Worm (Caenorhabditis elegans) whole organism, dauer: ENCODE data around the gene F14B8.6.

ENCODE experiments used
- unc-62 ChIP-seq: sonication (generic microtip); optimal IDR thresholded peaks from 2 replicates; lab custom pipeline; 2017; ENCODE audit warnings: missing biosample characterization, missing genetic modification reagents, missing genetic modification characterization

Gene F14B8.6

ce11 chrX:6928578-6928977 lies 3.6 kb downstream of the F14B8.6 start, which contains the start of gene F14B8.5:
Gene F14B8.5, minus strand, starts transcription at chrX:6928704.
- TF ChIP-seq unc-62 (GFP tag; lab: Kevin White, UChicago) = no peak

ce11 chrX:6926952-6927351 lies 5.3 kb downstream of the F14B8.6 start:
- TF ChIP-seq unc-62 (GFP tag; lab: Kevin White, UChicago) = no peak

DNA sequence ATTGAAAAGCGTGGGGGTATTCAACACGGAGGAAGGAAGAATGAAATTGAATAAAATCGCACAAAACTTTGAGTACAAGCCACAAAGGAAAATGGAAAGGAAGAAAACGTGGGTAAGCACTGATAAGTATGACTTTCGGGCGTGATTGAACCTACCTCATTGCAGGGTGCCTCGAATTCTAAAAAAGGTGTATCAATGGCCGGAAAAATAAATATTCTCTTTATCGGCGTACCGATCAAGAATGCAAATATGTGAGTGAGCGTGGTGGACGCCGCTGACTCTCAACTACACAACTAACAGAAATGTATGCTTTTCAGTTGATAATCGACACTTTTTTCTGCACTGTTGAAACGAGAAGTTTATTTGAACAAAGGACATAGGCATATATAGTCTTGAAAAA lies 7.8 kb downstream of the F14B8.6 start, which contains the start of gene otpl-3:
otpl-3 (minus strand) TSS at position 304 of the 400 bp plus-strand sequence.
- TF ChIP-seq unc-62 (GFP tag; lab: Kevin White, UChicago) = no peak

DNA sequence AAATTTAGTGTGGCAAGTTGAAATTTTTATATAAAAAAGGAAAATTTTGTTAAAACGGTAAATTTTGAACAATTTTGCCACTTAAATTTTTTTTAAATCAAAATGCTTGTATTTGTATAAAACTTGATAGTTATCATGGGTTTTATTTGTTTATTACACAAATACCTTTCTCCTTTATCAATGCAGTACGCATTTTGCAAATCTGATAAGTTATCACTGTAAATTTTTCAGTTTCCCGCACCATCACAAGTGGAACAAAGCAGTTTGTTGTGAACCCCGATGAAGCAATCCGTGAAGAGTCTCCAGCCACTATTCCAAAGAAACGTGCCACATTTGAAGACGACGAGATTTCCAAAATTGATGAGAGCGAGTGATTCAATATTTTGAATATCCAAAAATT lies 12.1 kb downstream of the F14B8.6 start:
- TF ChIP-seq unc-62 (GFP tag; lab: Kevin White, UChicago) = no peak

- no peak for TF ChIP-seq unc-62 (GFP tag; lab: Kevin White, UChicago)
These were observed 16.1 kb downstream of the F14B8.6 start for ce11 chrX:6916150-6916549.

DNA sequence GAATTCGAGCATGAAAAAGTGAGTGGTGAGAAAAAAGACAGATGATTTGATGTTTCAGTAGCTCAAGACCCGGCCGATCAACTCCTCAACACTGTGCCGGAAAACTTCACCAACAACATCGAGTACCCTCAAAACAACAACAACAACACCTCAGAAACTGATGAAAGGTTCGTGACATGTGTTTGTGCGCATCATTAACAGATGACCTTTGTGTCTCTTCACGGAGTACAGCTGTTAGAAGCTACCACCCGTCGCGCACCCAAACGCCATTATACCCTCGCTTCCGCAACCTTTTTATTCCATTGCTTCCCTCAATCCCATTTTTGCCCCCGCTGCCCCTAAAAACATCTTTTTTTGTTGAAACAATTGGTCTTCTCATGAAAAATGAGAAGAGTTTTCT lies 16.9 kb downstream of the F14B8.6 start:
- TF ChIP-seq unc-62 (GFP tag; lab: Kevin White, UChicago) = no peak

- TF ChIP-seq unc-62 (GFP tag; lab: Kevin White, UChicago) = no peak
These were observed 18.2 kb downstream of the F14B8.6 start, which contains the start of gene nhx-4 for ce11 chrX:6913989-6914388. Gene nhx-4, plus strand, starts transcription at chrX:6914289.

DNA sequence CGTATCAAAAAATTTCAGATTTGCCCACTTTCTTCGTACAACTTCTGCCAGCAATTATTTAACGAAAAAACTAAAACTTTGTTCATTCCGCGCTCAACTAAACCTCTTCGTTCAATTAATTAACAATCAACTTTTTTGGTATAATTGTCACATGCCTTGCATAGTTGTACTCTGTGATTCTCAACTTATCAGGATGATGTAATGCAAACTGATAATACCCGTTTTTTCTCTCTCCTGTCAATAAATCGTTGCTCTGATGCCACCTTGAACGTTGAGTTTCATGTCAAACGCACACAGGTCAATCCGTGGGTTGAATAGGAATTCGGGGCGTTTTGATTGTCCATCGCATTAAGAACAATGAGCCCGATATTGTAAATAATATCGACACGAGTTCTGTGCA lies 26.6 kb downstream of the F14B8.6 start:
- no peak for TF ChIP-seq unc-62 (GFP tag; lab: Kevin White, UChicago)

- TF ChIP-seq unc-62 (GFP tag; lab: Kevin White, UChicago) = no peak
These were observed 28.0 kb downstream of the F14B8.6 start, which contains the start of gene sid-5 for ce11 chrX:6904064-6904771. Gene sid-5, plus strand, starts transcription at chrX:6904721.

DNA sequence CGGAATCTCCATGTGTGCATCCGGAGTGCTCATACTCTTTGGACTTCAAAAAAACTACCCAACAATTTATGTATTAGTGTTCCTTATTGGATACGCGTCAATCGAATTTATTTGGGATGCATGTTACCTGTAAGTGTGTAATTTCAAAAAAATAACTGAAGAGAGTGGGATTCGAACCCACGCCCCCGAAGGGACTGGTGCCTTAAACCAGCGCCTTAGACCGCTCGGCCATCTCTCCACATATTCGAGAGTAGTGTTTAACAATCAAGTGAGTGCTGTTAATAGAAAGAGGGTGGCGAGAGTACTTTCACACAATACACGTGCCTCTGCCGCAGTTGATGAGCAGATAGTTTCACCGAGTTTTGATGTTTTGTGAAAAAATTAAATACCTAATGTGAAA lies 29.3 kb downstream of the F14B8.6 start:
- no peak for TF ChIP-seq unc-62 (GFP tag; lab: Kevin White, UChicago)

- TF ChIP-seq unc-62 (GFP tag; lab: Kevin White, UChicago) = no peak
These were observed 31.1 kb downstream of the F14B8.6 start, which contains the start of gene pes-23 for ce11 chrX:6901078-6901477. Gene pes-23, plus strand, starts transcription at chrX:6901378.

DNA sequence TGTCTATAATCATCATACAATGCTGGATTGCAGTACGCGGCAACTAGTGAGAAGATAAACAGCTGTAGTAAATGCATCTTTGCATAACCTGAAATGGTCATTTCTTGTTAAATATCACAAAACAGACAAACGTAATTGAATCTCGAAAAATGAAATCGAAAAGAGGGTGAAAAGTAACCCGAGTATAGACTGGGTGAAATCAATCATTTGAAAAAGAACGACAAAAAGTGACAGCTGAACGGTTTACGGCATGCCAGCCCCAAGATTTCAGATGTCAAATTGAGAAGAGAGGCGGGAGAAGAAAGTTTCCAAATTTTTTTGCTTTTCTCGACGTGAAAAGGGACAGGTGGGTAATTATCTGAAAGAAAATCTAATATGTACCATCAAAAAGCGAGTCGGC lies 32.4 kb downstream of the F14B8.6 start, which contains the start of gene F14B8.4:
F14B8.4 (minus strand) TSS at position 101 of the 400 bp plus-strand sequence.
- TF ChIP-seq unc-62 (GFP tag; lab: Kevin White, UChicago) = no peak

- TF ChIP-seq unc-62 (GFP tag; lab: Kevin White, UChicago) = no peak
These were observed 38.1 kb downstream of the F14B8.6 start for ce11 chrX:6894104-6894503.

ce11 chrX:6893074-6893473 lies 39.2 kb downstream of the F14B8.6 start:
- no peak for TF ChIP-seq unc-62 (GFP tag; lab: Kevin White, UChicago)

DNA sequence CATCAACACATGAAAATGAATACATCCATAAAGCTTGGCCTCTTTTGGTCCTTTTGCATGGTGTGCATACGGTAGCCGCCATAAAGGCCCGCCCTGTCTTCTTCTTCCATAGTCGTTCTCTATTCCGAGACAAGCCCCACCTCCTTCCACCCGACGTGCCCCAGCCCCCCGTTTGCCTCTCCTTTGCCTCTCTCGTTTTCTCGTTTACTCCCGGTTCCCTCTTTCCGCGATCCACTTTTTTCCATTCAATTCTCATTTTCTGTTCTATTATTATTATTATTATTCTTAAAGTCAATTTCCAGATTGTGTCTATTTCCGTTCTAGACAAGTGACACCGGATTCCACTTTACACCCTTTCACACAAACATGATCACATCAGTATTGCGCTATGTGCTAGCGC lies 42.9 kb downstream of the F14B8.6 start, which contains the start of gene unc-6:
unc-6 (plus strand) TSS at position 301 of the 400 bp plus-strand sequence.
- no peak for TF ChIP-seq unc-62 (GFP tag; lab: Kevin White, UChicago)

- TF ChIP-seq unc-62 (GFP tag; lab: Kevin White, UChicago) = no peak
These were observed 44.0 kb downstream of the F14B8.6 start for ce11 chrX:6888208-6888607.
